Worm (Caenorhabditis elegans) whole organism, L4/young adult: ENCODE results near the gene K04F1.8.

ENCODE experiments used
- W03F9.2 ChIP-seq: fragments of 150-350 bp; optimal IDR thresholded peaks from 2 replicates; lab custom pipeline; 2014; ENCODE audit warnings: missing biosample characterization, missing genetic modification characterization
- dao-5 ChIP-seq: sonication (generic microtip); optimal IDR thresholded peaks from 2 replicates; lab custom pipeline; 2016; ENCODE audit warnings: missing genotype, missing genetic modification characterization, moderate library complexity, missing compliant biosample characterization
- him-1 ChIP-seq: sonication (generic microtip); optimal IDR thresholded peaks from 2 replicates; lab custom pipeline; 2016; ENCODE audit warnings: missing genotype, missing genetic modification reagents, missing genetic modification characterization, missing compliant biosample characterization

ce11 chrV:1710909-1711308, 43.9 kb downstream of the K04F1.8 start, which contains the start of gene srw-100:
- no peak for TF ChIP-seq dao-5
- no peak for TF ChIP-seq him-1 (tag; lab: Kevin White, UChicago)
- TF ChIP-seq W03F9.2: no peak
